Worm (Caenorhabditis elegans) whole organism, young adult: ENCODE measurements around the gene F29G9.1.

Experiments used
- B0019.2 ChIP-seq: fragments of 200-800 bp; sonication (Bioruptor generic); conservative IDR thresholded peaks from 2 replicates; pipeline ENCODE4 v1.3.6; 2022; ENCODE audit warnings: missing genetic modification reagents, missing genetic modification characterization, missing compliant biosample characterization
- B0035.1 ChIP-seq: sonication (generic microtip); optimal IDR thresholded peaks from 2 replicates; lab custom pipeline; 2016; ENCODE audit warnings: missing genetic modification characterization, mild to moderate bottlenecking, missing compliant biosample characterization, missing genotype, missing genetic modification reagents
- D2030.7 ChIP-seq: fragments of 200-800 bp; sonication (Bioruptor generic); IDR thresholded peaks from 2 replicates; pipeline ENCODE4 v1.3.6; 2022; ENCODE audit warnings: missing genetic modification reagents, missing genetic modification characterization, missing compliant biosample characterization
- F23B12.7 ChIP-seq: sonication (generic microtip); optimal IDR thresholded peaks from 2 replicates; lab custom pipeline; 2017; ENCODE audit warnings: missing genetic modification characterization, mild to moderate bottlenecking, missing compliant biosample characterization, antibody characterized with exemption, moderate library complexity; ENCODE audit not compliant: insufficient read depth
- F33H1.4 ChIP-seq: fragments of 200-800 bp; sonication (Bioruptor generic); IDR thresholded peaks from 2 replicates; pipeline ENCODE4 v1.3.6; 2022; ENCODE audit warnings: missing genetic modification reagents, missing genetic modification characterization, missing compliant biosample characterization
- F55B11.4 ChIP-seq: sonication (generic microtip); optimal IDR thresholded peaks from 2 replicates; lab custom pipeline; 2016; ENCODE audit warnings: missing compliant biosample characterization, missing genetic modification characterization, borderline replicate concordance; ENCODE audit not compliant: insufficient read depth
- K12H6.12 ChIP-seq: fragments of 200-800 bp; sonication (Bioruptor generic); optimal IDR thresholded peaks from 2 replicates; lab custom pipeline; 2018; ENCODE audit warnings: mild to moderate bottlenecking, missing genetic modification characterization, missing compliant biosample characterization
- T26A5.8 ChIP-seq: sonication (generic microtip); optimal IDR thresholded peaks from 2 replicates; lab custom pipeline; 2016; ENCODE audit warnings: missing genetic modification characterization, missing compliant biosample characterization
- Y67H2A.10 ChIP-seq: fragments of 200-800 bp; sonication (Bioruptor generic); conservative IDR thresholded peaks from 2 replicates; pipeline ENCODE4 v1.3.6; 2022; ENCODE audit warnings: missing genetic modification reagents, missing genetic modification characterization, missing compliant biosample characterization
- ZK185.1 ChIP-seq: sonication (generic microtip); optimal IDR thresholded peaks from 2 replicates; lab custom pipeline; 2016; ENCODE audit warnings: mild to moderate bottlenecking, missing genetic modification characterization, missing compliant biosample characterization; ENCODE audit not compliant: poor library complexity, severe bottlenecking
- akir-1 ChIP-seq: fragments of 200-800 bp; sonication (Bioruptor generic); optimal IDR thresholded peaks from 2 replicates; lab custom pipeline; 2018; ENCODE audit warnings: mild to moderate bottlenecking, missing genetic modification characterization, moderate library complexity, missing compliant biosample characterization
- aptf-2 ChIP-seq: fragments of 200-800 bp; sonication (Bioruptor generic); conservative IDR thresholded peaks from 2 replicates; pipeline ENCODE4 v1.3.6; 2022; ENCODE audit warnings: missing genetic modification reagents, missing genetic modification characterization, missing compliant biosample characterization
- atf-7 ChIP-seq: sonication (generic microtip); optimal IDR thresholded peaks from 2 replicates; lab custom pipeline; 2017; ENCODE audit warnings: mild to moderate bottlenecking, missing genetic modification characterization, missing compliant biosample characterization
- bed-2 ChIP-seq: fragments of 200-800 bp; sonication (Bioruptor generic); IDR thresholded peaks from 2 replicates; pipeline ENCODE4 v1.3.6; 2022; ENCODE audit warnings: missing genetic modification reagents, missing genetic modification characterization, missing compliant biosample characterization
- cebp-1 ChIP-seq, 2 experiments: fragments of 200-800 bp in 1 of 2; sonication (Bioruptor generic) in 1 of 2; sonication (generic microtip) in 1 of 2; IDR thresholded peaks in 1 of 2; optimal IDR thresholded peaks in 1 of 2; 2 replicates each; pipeline versions ENCODE4 v1.3.6 to Lab custom; 2017 to 2022; ENCODE audit warnings: missing compliant biosample characterization in 2 of 2, missing genetic modification characterization in 2 of 2, mild to moderate bottlenecking in 1 of 2, missing genetic modification reagents in 1 of 2, moderate library complexity in 1 of 2
- cebp-2 ChIP-seq: fragments of 200-800 bp; sonication (Bioruptor generic); IDR thresholded peaks from 2 replicates; pipeline ENCODE4 v1.3.6; 2022; ENCODE audit warnings: missing genetic modification characterization, missing compliant biosample characterization
- ceh-100 ChIP-seq: fragments of 200-800 bp; sonication (Bioruptor generic); IDR thresholded peaks from 2 replicates; pipeline ENCODE4 v1.3.6; 2022; ENCODE audit warnings: missing genetic modification reagents, missing genetic modification characterization, missing compliant biosample characterization
- ceh-58 ChIP-seq: fragments of 200-800 bp; sonication (Bioruptor generic); IDR thresholded peaks from 2 replicates; pipeline ENCODE4 v1.3.6; 2022; ENCODE audit warnings: missing genetic modification characterization, missing compliant biosample characterization
- ceh-91 ChIP-seq: fragments of 200-800 bp; sonication (Bioruptor generic); IDR thresholded peaks from 2 replicates; pipeline ENCODE4 v1.3.6; 2022; ENCODE audit warnings: missing genetic modification reagents, missing genetic modification characterization, missing compliant biosample characterization
- die-1 ChIP-seq: sonication (generic microtip); optimal IDR thresholded peaks from 2 replicates; lab custom pipeline; 2016; ENCODE audit warnings: missing genotype, mild to moderate bottlenecking, missing genetic modification characterization, missing compliant biosample characterization
- dpl-1 ChIP-seq: fragments of 150-350 bp; optimal IDR thresholded peaks from 2 replicates; lab custom pipeline; 2014; ENCODE audit warnings: missing biosample characterization, missing genetic modification reagents, missing genetic modification characterization
- egl-18 ChIP-seq: fragments of 200-800 bp; sonication (Bioruptor generic); IDR thresholded peaks from 2 replicates; pipeline ENCODE4 v1.3.6; 2022; ENCODE audit warnings: missing genetic modification reagents, missing genetic modification characterization, missing compliant biosample characterization
- ekl-4 ChIP-seq: fragments of 200-800 bp; sonication (Bioruptor generic); IDR thresholded peaks from 2 replicates; pipeline ENCODE4 v1.3.6; 2022; ENCODE audit warnings: missing genetic modification reagents, missing genetic modification characterization, missing compliant biosample characterization
- hlh-12 ChIP-seq: sonication (generic microtip); optimal IDR thresholded peaks from 2 replicates; lab custom pipeline; 2016; ENCODE audit warnings: missing genetic modification characterization, missing compliant biosample characterization
- hsf-1 ChIP-seq: fragments of 200-800 bp; sonication (Bioruptor generic); IDR thresholded peaks from 2 replicates; pipeline ENCODE4 v1.3.6; 2022; ENCODE audit warnings: missing genetic modification reagents, missing genetic modification characterization, missing compliant biosample characterization
- lsl-1 ChIP-seq: fragments of 200-800 bp; sonication (Bioruptor generic); optimal IDR thresholded peaks from 2 replicates; lab custom pipeline; 2018; ENCODE audit warnings: mild to moderate bottlenecking, missing genetic modification characterization, moderate library complexity, missing compliant biosample characterization
- lsy-27 ChIP-seq: sonication (generic microtip); optimal IDR thresholded peaks from 2 replicates; lab custom pipeline; 2017; ENCODE audit warnings: missing genetic modification characterization, mild to moderate bottlenecking, missing compliant biosample characterization, antibody characterized with exemption, missing genotype, borderline replicate concordance; ENCODE audit not compliant: insufficient read depth
- madf-3 ChIP-seq: fragments of 200-800 bp; sonication (Bioruptor generic); IDR thresholded peaks from 2 replicates; pipeline ENCODE4 v1.3.6; 2022; ENCODE audit warnings: missing genetic modification reagents, missing genetic modification characterization, missing compliant biosample characterization
- mes-4 ChIP-seq: sonication (generic microtip); optimal IDR thresholded peaks from 2 replicates; lab custom pipeline; 2016; ENCODE audit warnings: missing genotype, missing genetic modification characterization, missing compliant biosample characterization
- mxl-1 ChIP-seq: sonication (generic microtip); optimal IDR thresholded peaks from 2 replicates; lab custom pipeline; 2016; ENCODE audit warnings: missing genetic modification characterization, missing compliant biosample characterization
- nhr-179 ChIP-seq: sonication (generic microtip); optimal IDR thresholded peaks from 2 replicates; lab custom pipeline; 2016; ENCODE audit warnings: mild to moderate bottlenecking, missing genetic modification characterization, missing compliant biosample characterization
- rcor-1 ChIP-seq: fragments of 200-800 bp; sonication (Bioruptor generic); IDR thresholded peaks from 2 replicates; pipeline ENCODE4 v1.3.6; 2022; ENCODE audit warnings: missing genetic modification reagents, missing genetic modification characterization, missing compliant biosample characterization
- rec-8 ChIP-seq, 2 experiments: sonication (generic microtip); optimal IDR thresholded peaks; 2 replicates each; lab custom pipeline; 2016; ENCODE audit warnings: mild to moderate bottlenecking in 2 of 2, missing genetic modification characterization in 2 of 2, missing genetic modification reagents in 2 of 2, missing genotype in 2 of 2, missing biosample characterization in 1 of 2, missing compliant biosample characterization in 1 of 2, moderate library complexity in 1 of 2
- repo-1 ChIP-seq: sonication (generic microtip); optimal IDR thresholded peaks from 2 replicates; lab custom pipeline; 2017; ENCODE audit warnings: mild to moderate bottlenecking, missing genetic modification characterization, missing compliant biosample characterization
- rpc-1 ChIP-seq, 2 experiments: fragments of 150-350 bp in 1 of 2; sonication (generic microtip) in 1 of 2; optimal IDR thresholded peaks; 2 replicates each; lab custom pipeline; 2014 to 2018; ENCODE audit warnings: missing biosample characterization in 1 of 2, missing genetic modification characterization in 1 of 2, missing genetic modification reagents in 1 of 2, missing genotype in 1 of 2
- snpc-1.3 ChIP-seq: sonication (generic microtip); optimal IDR thresholded peaks from 2 replicates; lab custom pipeline; 2017; ENCODE audit warnings: missing genetic modification characterization, mild to moderate bottlenecking, missing compliant biosample characterization, antibody characterized with exemption, moderate library complexity, missing genotype, missing genetic modification reagents; ENCODE audit not compliant: insufficient read depth
- snpc-3.4 ChIP-seq: sonication (generic microtip); optimal IDR thresholded peaks from 2 replicates; lab custom pipeline; 2017; ENCODE audit warnings: missing genetic modification characterization, mild to moderate bottlenecking, missing compliant biosample characterization, antibody characterized with exemption, moderate library complexity, missing genotype, missing genetic modification reagents
- xnd-1 ChIP-seq: sonication (generic microtip); optimal IDR thresholded peaks from 2 replicates; lab custom pipeline; 2016; ENCODE audit warnings: missing genotype, missing genetic modification reagents, missing genetic modification characterization, missing compliant biosample characterization
- ztf-25 ChIP-seq: fragments of 200-800 bp; sonication (Bioruptor generic); IDR thresholded peaks from 2 replicates; pipeline ENCODE4 v1.3.6; 2022; ENCODE audit warnings: missing genetic modification reagents, missing genetic modification characterization, missing compliant biosample characterization
- ztf-6 ChIP-seq: fragments of 200-800 bp; sonication (Bioruptor generic); IDR thresholded peaks from 2 replicates; pipeline ENCODE4 v1.3.6; 2022; ENCODE audit warnings: missing genetic modification reagents, missing genetic modification characterization, missing compliant biosample characterization

F29G9.1 gene

DNA sequence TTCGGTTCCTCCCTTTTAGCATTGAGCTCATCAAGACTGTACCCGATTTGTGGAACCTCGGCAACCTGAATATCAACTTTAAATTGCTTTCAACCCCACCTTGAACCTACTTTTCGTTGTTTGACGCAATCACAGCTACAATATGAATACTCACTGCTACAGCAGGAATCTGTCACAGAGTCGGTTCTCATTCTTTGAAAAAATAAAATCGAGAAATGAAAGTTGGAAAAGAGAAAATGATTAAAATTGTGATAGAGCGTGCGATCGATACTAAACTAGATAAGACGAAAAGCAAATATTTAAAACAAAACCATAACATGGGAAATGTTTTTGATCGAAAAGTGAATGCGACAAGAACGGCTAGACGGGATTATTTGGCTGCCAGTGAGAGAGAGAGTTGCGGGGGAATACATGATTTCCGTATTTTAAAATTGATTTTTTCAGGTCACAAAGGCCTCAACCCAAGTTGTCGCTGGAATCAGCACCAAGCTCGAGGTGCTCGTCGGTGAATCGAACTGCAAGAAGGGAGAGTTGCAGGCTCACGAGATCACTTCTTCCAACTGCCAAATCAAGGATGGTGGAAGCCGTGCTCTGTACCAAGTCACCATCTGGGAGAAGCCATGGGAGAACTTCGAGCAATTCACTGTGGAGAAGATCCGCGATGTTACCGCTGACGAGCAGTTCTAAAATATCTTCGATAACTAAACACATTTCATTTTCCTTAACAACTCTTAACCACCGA, 6.1 kb downstream of the F29G9.1 start, which contains the start of gene R01B10.3 (continued):
- TF ChIP-seq ZK185.1 (no peak), ekl-4 (GFP tag; lab: Robert Waterston, UW) (no peak), ceh-58 (GFP tag; lab: Robert Waterston, UW) (no peak), bed-2 (GFP tag; lab: Robert Waterston, UW) (0 out of 2 replicates have a peak, but pooled peaks have one; percentile 37)

DNA sequence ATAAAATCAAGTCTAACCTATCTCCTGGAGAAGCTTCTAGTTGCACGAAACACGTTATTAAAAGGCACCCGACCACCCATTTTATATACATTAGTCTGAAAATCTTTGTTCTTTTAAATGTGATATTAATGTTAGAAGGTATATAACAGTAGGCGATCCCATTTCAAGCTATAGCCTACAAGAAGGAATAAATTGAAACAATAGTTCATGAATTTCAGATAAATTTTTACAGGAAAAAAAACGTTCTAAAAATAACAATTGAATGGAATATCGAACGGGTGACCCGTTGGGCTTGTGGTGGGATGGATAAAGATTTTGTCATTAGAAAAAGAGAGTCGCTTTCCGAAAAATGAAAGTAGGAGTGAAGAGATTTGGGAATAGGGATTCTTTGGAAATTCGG, 8.9 kb downstream of the F29G9.1 start, which contains the start of gene pgap-3:
Gene pgap-3, minus strand, starts transcription at position 101 of the 400 bp plus-strand sequence.
- TF ChIP-seq ceh-100 (GFP tag; lab: Robert Waterston, UW) (no peak), hlh-12 (tag; lab: Kevin White, UChicago) (no peak), ztf-25 (GFP tag; lab: Robert Waterston, UW) (no peak), snpc-3.4 (tag; lab: Kevin White, UChicago) (no peak), B0035.1 (no peak), rpc-1 (optimal IDR thresholded peaks at IDR 0.05; lab: Kevin White, UChicago) (no peak), rpc-1 (tag; optimal IDR thresholded peaks at IDR 0.05; lab: Kevin White, UChicago) (no peak), die-1 (tag; lab: Kevin White, UChicago) (no peak), madf-3 (GFP tag; lab: Robert Waterston, UW) (no peak), cebp-2 (GFP tag; lab: Robert Waterston, UW) (no peak), ekl-4 (GFP tag; lab: Robert Waterston, UW) (no peak), F33H1.4 (GFP tag; lab: Robert Waterston, UW) (no peak), mxl-1 (no peak), hsf-1 (GFP tag; lab: Robert Waterston, UW) (no peak), akir-1 (GFP tag; lab: Kevin White, UChicago) (no peak), repo-1 (tag; lab: Kevin White, UChicago) (no peak), F55B11.4 (tag; lab: Kevin White, UChicago) (no peak)

DNA sequence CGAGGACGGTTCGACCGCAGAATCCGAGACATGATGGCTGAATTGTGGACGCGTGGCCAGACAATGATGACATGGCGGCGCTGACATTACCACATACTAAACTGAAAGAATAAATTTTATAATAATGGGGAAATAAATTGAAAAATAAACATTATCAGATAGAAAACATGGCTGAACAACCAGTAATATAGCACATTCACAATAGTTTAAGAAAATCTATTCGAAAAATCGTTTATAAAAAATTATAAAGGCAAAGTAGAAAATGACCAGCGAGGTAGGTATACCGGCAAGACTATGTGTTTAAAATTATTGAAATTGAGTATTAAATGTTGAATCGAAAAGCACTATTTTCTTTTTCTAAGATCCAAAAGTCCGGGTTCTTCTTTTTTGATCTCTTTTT, 12.3 kb downstream of the F29G9.1 start, which contains the start of gene jamp-1:
Gene jamp-1, minus strand, starts transcription at position 101 of the 400 bp plus-strand sequence.
- no peak for TF ChIP-seq snpc-1.3 (tag; lab: Kevin White, UChicago)
- TF ChIP-seq F23B12.7 (tag; lab: Kevin White, UChicago), result no peak
- no peak for TF ChIP-seq atf-7 (tag; lab: Kevin White, UChicago)
- TF ChIP-seq rcor-1 (GFP tag; lab: Robert Waterston, UW), result no peak
- no peak for TF ChIP-seq egl-18 (GFP tag; lab: Robert Waterston, UW)
- no peak for TF ChIP-seq lsl-1 (GFP tag; lab: Kevin White, UChicago)
- no peak for TF ChIP-seq B0019.2 (GFP tag; lab: Robert Waterston, UW)
- TF ChIP-seq lsy-27 (tag; lab: Kevin White, UChicago), result no peak
- TF ChIP-seq B0035.1, result no peak

DNA sequence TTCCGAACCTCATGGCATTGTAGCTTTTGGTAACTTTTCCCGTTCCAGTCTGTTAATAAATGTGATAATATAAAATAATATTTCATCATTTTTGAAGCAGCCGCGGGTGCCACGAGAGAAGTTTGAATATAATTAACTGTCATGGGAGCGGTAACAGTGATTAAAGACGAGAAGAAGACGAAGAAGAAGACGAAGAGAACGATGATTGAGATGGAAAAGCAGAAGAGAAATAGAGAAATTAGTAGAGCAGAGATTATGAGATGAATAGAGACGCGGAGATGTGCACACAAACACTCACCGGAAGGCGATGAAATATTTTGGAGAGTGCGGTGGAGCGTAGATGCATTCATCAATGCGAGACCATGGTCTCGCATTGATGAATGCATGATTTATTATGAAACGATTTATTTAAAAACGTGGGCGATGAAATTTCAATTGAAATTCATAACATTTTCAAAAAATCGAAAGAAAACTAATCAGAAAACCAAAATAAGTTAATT, 14.3 kb downstream of the F29G9.1 start, which contains the start of gene seip-1:
Gene seip-1, minus strand, starts transcription at position 51 of the 500 bp plus-strand sequence.
- TF ChIP-seq dpl-1, result no peak
- no peak for TF ChIP-seq aptf-2
- no peak for TF ChIP-seq repo-1 (tag; lab: Kevin White, UChicago)
- TF ChIP-seq xnd-1 (tag; lab: Kevin White, UChicago), result no peak
- TF ChIP-seq K12H6.12 (tag; lab: Kevin White, UChicago), result peak; percentile 36
- TF ChIP-seq rec-8 (tag; optimal IDR thresholded peaks at IDR 0.05; lab: Kevin White, UChicago), result no peak
- no peak for TF ChIP-seq hsf-1 (GFP tag; lab: Robert Waterston, UW)
- TF ChIP-seq T26A5.8 (tag; lab: Kevin White, UChicago), result no peak
- TF ChIP-seq ceh-91, result no peak
- no peak for TF ChIP-seq mes-4 (tag; lab: Kevin White, UChicago)
- TF ChIP-seq D2030.7 (GFP tag; lab: Robert Waterston, UW), result no peak
- TF ChIP-seq lsl-1 (GFP tag; lab: Kevin White, UChicago), result peak; percentile 37
- TF ChIP-seq cebp-1 (GFP tag; IDR thresholded peaks at IDR 0.05; lab: Robert Waterston, UW), result peak; percentile 70
- peak; percentile 94 for TF ChIP-seq cebp-1 (tag; optimal IDR thresholded peaks at IDR 0.05; lab: Kevin White, UChicago)
- TF ChIP-seq Y67H2A.10 (GFP tag; lab: Robert Waterston, UW), result no peak
- no peak for TF ChIP-seq ztf-6 (GFP tag; lab: Robert Waterston, UW)
- no peak for TF ChIP-seq nhr-179 (tag; lab: Kevin White, UChicago)
